Worm (Caenorhabditis elegans) whole organism, L1 larva: Measurements from ENCODE around the gene E02C12.8.

Experiments used
- egl-27 ChIP-seq, 2 experiments: fragments of 150-350 bp in 1 of 2; sonication (generic microtip); optimal IDR thresholded peaks; 3 replicates each; lab custom pipeline; 2017 to 2018; ENCODE audit warnings: missing biosample characterization in 2 of 2, missing genetic modification characterization in 2 of 2, missing genetic modification reagents in 2 of 2
- jun-1 ChIP-seq: fragments of 150-350 bp; optimal IDR thresholded peaks from 2 replicates; lab custom pipeline; 2014; ENCODE audit warnings: missing biosample characterization, missing genetic modification reagents, missing genetic modification characterization

DNA sequence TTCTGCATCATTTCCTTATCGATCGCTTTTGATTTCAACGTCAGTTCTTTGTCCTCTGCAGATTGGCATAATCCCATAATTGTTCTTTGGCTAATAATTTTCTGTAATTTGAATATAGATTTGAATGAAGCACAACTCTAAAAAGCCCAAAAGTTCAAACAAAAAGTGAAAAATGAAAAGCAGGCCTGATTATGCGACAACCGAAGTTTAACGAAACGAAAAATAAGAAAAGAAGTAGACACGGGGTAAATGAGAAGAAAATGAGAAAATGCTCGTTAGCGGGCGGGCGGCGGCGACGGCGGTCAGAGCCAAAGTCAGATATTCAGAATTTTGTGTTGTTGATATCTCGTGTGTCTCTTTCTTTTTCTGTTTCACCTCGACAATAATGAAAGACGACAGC, 13.7 kb downstream of the E02C12.8 start, which contains the start of gene gpa-3:
- TF ChIP-seq egl-27 (tag; optimal IDR thresholded peaks at IDR 0.05; lab: Kevin White, UChicago) (no peak), jun-1 (tag; lab: Kevin White, UChicago) (no peak)
